Worm (Caenorhabditis elegans) whole organism, young adult: ENCODE results near the gene ins-37.

Experiments used
- B0035.1 ChIP-seq: sonication (generic microtip); optimal IDR thresholded peaks from 2 replicates; lab custom pipeline; 2016; ENCODE audit warnings: missing genetic modification characterization, mild to moderate bottlenecking, missing compliant biosample characterization, missing genotype, missing genetic modification reagents
- B0261.1 ChIP-seq: sonication (generic microtip); optimal IDR thresholded peaks from 2 replicates; lab custom pipeline; 2016; ENCODE audit warnings: mild to moderate bottlenecking, missing genetic modification characterization, moderate library complexity, missing compliant biosample characterization
- C17E4.6 ChIP-seq: fragments of 200-800 bp; sonication (Bioruptor generic); IDR thresholded peaks from 2 replicates; pipeline ENCODE4 v1.3.6; 2022; ENCODE audit warnings: missing genetic modification reagents, missing genetic modification characterization, missing compliant biosample characterization
- F22D6.2 ChIP-seq: sonication (generic microtip); optimal IDR thresholded peaks from 2 replicates; lab custom pipeline; 2016; ENCODE audit warnings: mild to moderate bottlenecking, missing genetic modification characterization, missing compliant biosample characterization
- F33H1.4 ChIP-seq: fragments of 200-800 bp; sonication (Bioruptor generic); IDR thresholded peaks from 2 replicates; pipeline ENCODE4 v1.3.6; 2022; ENCODE audit warnings: missing genetic modification reagents, missing genetic modification characterization, missing compliant biosample characterization
- F39B2.1 ChIP-seq: fragments of 200-800 bp; sonication (Bioruptor generic); IDR thresholded peaks from 2 replicates; pipeline ENCODE4 v1.3.6; 2022; ENCODE audit warnings: missing genetic modification reagents, missing genetic modification characterization, missing compliant biosample characterization
- Y53G8AR.9 ChIP-seq: fragments of 200-800 bp; sonication (Bioruptor generic); conservative IDR thresholded peaks from 2 replicates; pipeline ENCODE4 v1.3.6; 2022; ENCODE audit warnings: missing genetic modification reagents, missing genetic modification characterization, missing compliant biosample characterization
- ZK185.1 ChIP-seq: sonication (generic microtip); optimal IDR thresholded peaks from 2 replicates; lab custom pipeline; 2016; ENCODE audit warnings: mild to moderate bottlenecking, missing genetic modification characterization, missing compliant biosample characterization; ENCODE audit not compliant: poor library complexity, severe bottlenecking
- aptf-3 ChIP-seq: fragments of 200-800 bp; sonication (Bioruptor generic); IDR thresholded peaks from 2 replicates; pipeline ENCODE4 v1.3.6; 2022; ENCODE audit warnings: missing genetic modification characterization, missing compliant biosample characterization
- atf-7 ChIP-seq: sonication (generic microtip); optimal IDR thresholded peaks from 2 replicates; lab custom pipeline; 2017; ENCODE audit warnings: mild to moderate bottlenecking, missing genetic modification characterization, missing compliant biosample characterization
- ceh-27 ChIP-seq: fragments of 200-800 bp; sonication (Bioruptor generic); optimal IDR thresholded peaks from 2 replicates; lab custom pipeline; 2018; ENCODE audit warnings: mild to moderate bottlenecking, missing genetic modification characterization, moderate library complexity, missing compliant biosample characterization
- ceh-40 ChIP-seq: fragments of 200-800 bp; sonication (Bioruptor generic); IDR thresholded peaks from 2 replicates; pipeline ENCODE4 v1.3.6; 2022; ENCODE audit warnings: missing genetic modification characterization, missing compliant biosample characterization
- ceh-79 ChIP-seq: sonication (generic microtip); optimal IDR thresholded peaks from 2 replicates; lab custom pipeline; 2017; ENCODE audit warnings: mild to moderate bottlenecking, missing genetic modification characterization, missing compliant biosample characterization
- dpff-1 ChIP-seq: sonication (generic microtip); optimal IDR thresholded peaks from 2 replicates; lab custom pipeline; 2017; ENCODE audit warnings: mild to moderate bottlenecking, missing genetic modification characterization, missing compliant biosample characterization
- efl-1 ChIP-seq: fragments of 150-350 bp; optimal IDR thresholded peaks from 2 replicates; lab custom pipeline; 2014; ENCODE audit warnings: missing biosample characterization, missing genetic modification reagents, missing genetic modification characterization
- hlh-12 ChIP-seq: sonication (generic microtip); optimal IDR thresholded peaks from 2 replicates; lab custom pipeline; 2016; ENCODE audit warnings: missing genetic modification characterization, missing compliant biosample characterization
- hmg-1.2 ChIP-seq: fragments of 200-800 bp; sonication (Bioruptor generic); IDR thresholded peaks from 2 replicates; pipeline ENCODE4 v1.3.6; 2022; ENCODE audit warnings: missing genetic modification reagents, missing genetic modification characterization, missing compliant biosample characterization
- hrde-1 ChIP-seq: sonication (generic microtip); optimal IDR thresholded peaks from 2 replicates; lab custom pipeline; 2016; ENCODE audit warnings: missing genetic modification characterization, mild to moderate bottlenecking, missing compliant biosample characterization, moderate library complexity, missing genotype, missing genetic modification reagents, borderline replicate concordance
- let-526 ChIP-seq: fragments of 200-800 bp; sonication (Bioruptor generic); IDR thresholded peaks from 2 replicates; pipeline ENCODE4 v1.3.6; 2022; ENCODE audit warnings: missing genetic modification reagents, missing genetic modification characterization, missing compliant biosample characterization
- lin-26 ChIP-seq: fragments of 200-800 bp; sonication (Bioruptor generic); IDR thresholded peaks from 2 replicates; pipeline ENCODE4 v1.3.6; 2022; ENCODE audit warnings: missing genetic modification reagents, missing genetic modification characterization, missing compliant biosample characterization
- lin-35 ChIP-seq, 3 experiments: fragments of 150-350 bp in 2 of 3; sonication (generic microtip) in 1 of 3; optimal IDR thresholded peaks; 2 replicates each; lab custom pipeline; 2014 to 2018; ENCODE audit warnings: missing biosample characterization in 3 of 3, missing genetic modification characterization in 3 of 3, missing genetic modification reagents in 3 of 3
- lin-40 ChIP-seq: sonication (generic microtip); optimal IDR thresholded peaks from 2 replicates; lab custom pipeline; 2016; ENCODE audit warnings: missing genetic modification characterization, mild to moderate bottlenecking, missing compliant biosample characterization, missing genotype, missing genetic modification reagents
- lin-54 ChIP-seq: fragments of 200-800 bp; sonication (Bioruptor generic); optimal IDR thresholded peaks from 2 replicates; lab custom pipeline; 2018; ENCODE audit warnings: mild to moderate bottlenecking, missing genetic modification characterization, missing compliant biosample characterization
- lsl-1 ChIP-seq: fragments of 200-800 bp; sonication (Bioruptor generic); optimal IDR thresholded peaks from 2 replicates; lab custom pipeline; 2018; ENCODE audit warnings: mild to moderate bottlenecking, missing genetic modification characterization, moderate library complexity, missing compliant biosample characterization
- mcd-1 ChIP-seq: fragments of 200-800 bp; sonication (Bioruptor generic); IDR thresholded peaks from 2 replicates; pipeline ENCODE4 v1.3.6; 2022; ENCODE audit warnings: missing genetic modification reagents, missing genetic modification characterization, missing compliant biosample characterization
- mel-28 ChIP-seq: sonication (generic microtip); optimal IDR thresholded peaks from 2 replicates; lab custom pipeline; 2016; ENCODE audit warnings: borderline replicate concordance, mild to moderate bottlenecking, missing genetic modification characterization, missing compliant biosample characterization
- nfya-1 ChIP-seq: sonication (generic microtip); optimal IDR thresholded peaks from 2 replicates; lab custom pipeline; 2017; ENCODE audit warnings: antibody characterized with exemption, missing compliant biosample characterization, missing genetic modification characterization, borderline replicate concordance; ENCODE audit not compliant: insufficient read depth
- nfyb-1 ChIP-seq: fragments of 200-800 bp; sonication (Bioruptor generic); IDR thresholded peaks from 2 replicates; pipeline ENCODE4 v1.3.6; 2022; ENCODE audit warnings: missing genetic modification reagents, missing genetic modification characterization, missing compliant biosample characterization
- pbrm-1 ChIP-seq: fragments of 200-800 bp; sonication (Bioruptor generic); IDR thresholded peaks from 2 replicates; pipeline ENCODE4 v1.3.6; 2022; ENCODE audit warnings: missing genetic modification reagents, missing genetic modification characterization, missing compliant biosample characterization
- repo-1 ChIP-seq: sonication (generic microtip); optimal IDR thresholded peaks from 2 replicates; lab custom pipeline; 2017; ENCODE audit warnings: mild to moderate bottlenecking, missing genetic modification characterization, missing compliant biosample characterization
- sea-2 ChIP-seq: fragments of 200-800 bp; sonication (Bioruptor generic); IDR thresholded peaks from 2 replicates; pipeline ENCODE4 v1.3.6; 2022; ENCODE audit warnings: missing genetic modification characterization, missing compliant biosample characterization
- snpc-1.3 ChIP-seq: sonication (generic microtip); optimal IDR thresholded peaks from 2 replicates; lab custom pipeline; 2017; ENCODE audit warnings: missing genetic modification characterization, mild to moderate bottlenecking, missing compliant biosample characterization, antibody characterized with exemption, moderate library complexity, missing genotype, missing genetic modification reagents; ENCODE audit not compliant: insufficient read depth
- snpc-4 ChIP-seq, 5 experiments: fragments of 150-350 bp in 1 of 5; sonication (generic microtip) in 4 of 5; optimal IDR thresholded peaks; 2 replicates each; lab custom pipeline; 2014 to 2018; ENCODE audit warnings: missing genetic modification characterization in 5 of 5, missing biosample characterization in 3 of 5, antibody characterized with exemption in 2 of 5, mild to moderate bottlenecking in 2 of 5, missing compliant biosample characterization in 2 of 5, missing genotype in 2 of 5, moderate library complexity in 2 of 5, missing genetic modification reagents in 1 of 5
- sptf-2 ChIP-seq: fragments of 200-800 bp; sonication (Bioruptor generic); optimal IDR thresholded peaks from 2 replicates; lab custom pipeline; 2018; ENCODE audit warnings: mild to moderate bottlenecking, missing genetic modification characterization, missing compliant biosample characterization
- tbx-9 ChIP-seq: sonication (generic microtip); optimal IDR thresholded peaks from 2 replicates; lab custom pipeline; 2016; ENCODE audit warnings: borderline replicate concordance, missing genetic modification characterization, inconsistent platforms, missing compliant biosample characterization
- tlf-1 ChIP-seq: fragments of 200-800 bp; sonication (Bioruptor generic); optimal IDR thresholded peaks from 2 replicates; lab custom pipeline; 2018; ENCODE audit warnings: mild to moderate bottlenecking, missing genetic modification characterization, missing compliant biosample characterization
- unc-130 ChIP-seq: sonication (generic microtip); optimal IDR thresholded peaks from 2 replicates; lab custom pipeline; 2016; ENCODE audit warnings: missing genetic modification reagents, missing genetic modification characterization, missing compliant biosample characterization
- ztf-25 ChIP-seq: fragments of 200-800 bp; sonication (Bioruptor generic); IDR thresholded peaks from 2 replicates; pipeline ENCODE4 v1.3.6; 2022; ENCODE audit warnings: missing genetic modification reagents, missing genetic modification characterization, missing compliant biosample characterization
- ztf-26 ChIP-seq: sonication (generic microtip); optimal IDR thresholded peaks from 2 replicates; lab custom pipeline; 2017; ENCODE audit warnings: missing genetic modification characterization, missing compliant biosample characterization
- ztf-6 ChIP-seq: fragments of 200-800 bp; sonication (Bioruptor generic); IDR thresholded peaks from 2 replicates; pipeline ENCODE4 v1.3.6; 2022; ENCODE audit warnings: missing genetic modification reagents, missing genetic modification characterization, missing compliant biosample characterization

ins-37 gene

DNA sequence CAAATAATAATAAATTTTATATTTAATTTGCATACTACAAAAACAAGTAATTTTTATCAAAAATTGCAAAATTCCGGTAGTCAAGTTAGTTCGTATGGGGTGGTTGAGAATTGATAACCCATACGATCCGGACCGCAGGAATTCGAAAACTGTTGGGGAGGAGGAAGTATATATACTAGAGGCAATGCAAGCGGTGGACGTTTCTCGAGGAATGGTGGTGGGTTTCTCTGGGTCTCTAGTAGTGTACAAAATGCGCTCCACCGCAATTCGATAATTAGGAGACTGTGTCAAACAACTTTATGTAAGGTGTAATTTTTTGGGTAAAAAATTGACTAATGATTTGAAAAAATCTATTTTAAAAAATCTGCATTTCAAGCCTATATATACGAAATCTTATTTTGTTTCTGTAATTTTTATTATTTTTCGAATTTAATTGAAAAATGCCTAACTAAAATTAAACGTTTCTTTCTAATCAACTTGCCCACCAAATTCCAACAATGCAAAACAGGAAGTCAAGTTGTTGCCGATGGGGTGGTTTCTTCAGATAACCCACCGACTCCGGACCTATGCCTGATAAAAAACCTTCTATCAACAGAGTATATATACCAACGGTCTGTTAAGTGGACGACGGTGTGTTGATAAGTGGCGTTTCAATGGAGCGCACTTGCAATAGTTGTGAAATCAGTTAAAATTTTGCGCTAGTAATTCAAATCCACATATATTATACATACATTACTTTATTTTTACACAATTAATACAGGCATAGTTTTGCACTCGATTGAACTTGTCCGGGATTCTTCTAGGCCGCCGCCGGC lies 1.3 kb downstream of the ins-37 start (continued):
- TF ChIP-seq mel-28 (tag; lab: Kevin White, UChicago): peak; percentile 54
- TF ChIP-seq C17E4.6 (GFP tag; lab: Robert Waterston, UW): no peak
- TF ChIP-seq snpc-1.3 (tag; lab: Kevin White, UChicago): peak; percentile 41
- TF ChIP-seq hmg-1.2 (GFP tag; lab: Robert Waterston, UW): peak; percentile 80
- no peak for TF ChIP-seq ceh-40 (GFP tag; lab: Robert Waterston, UW)
- TF ChIP-seq B0261.1: peak; percentile 78
- peak; percentile 77 for TF ChIP-seq repo-1 (tag; lab: Kevin White, UChicago)
- TF ChIP-seq tbx-9 (tag; lab: Kevin White, UChicago): no peak
- TF ChIP-seq ztf-25: 0 out of 2 replicates have a peak, but pooled peaks have one; percentile 44
- peak; percentile 97 for TF ChIP-seq snpc-4 (GFP tag; optimal IDR thresholded peaks at IDR 0.05; lab: Kevin White, UChicago)
- TF ChIP-seq snpc-4 (tag; optimal IDR thresholded peaks at IDR 0.05; lab: Kevin White, UChicago): peak; percentile 98 to 100 (median 100)
- peak; percentile 80 for TF ChIP-seq ceh-27
- TF ChIP-seq lin-26: peak; percentile 83
- peak; percentile 66 for TF ChIP-seq atf-7 (tag; lab: Kevin White, UChicago)
- TF ChIP-seq Y53G8AR.9 (GFP tag; lab: Robert Waterston, UW): peak; percentile 80
- no peak for TF ChIP-seq hrde-1 (tag; lab: Kevin White, UChicago)
- TF ChIP-seq nfyb-1 (GFP tag; lab: Robert Waterston, UW): peak; percentile 92
- TF ChIP-seq ZK185.1 (tag; lab: Kevin White, UChicago): peak; percentile 89
- TF ChIP-seq lin-35 (GFP tag; optimal IDR thresholded peaks at IDR 0.05; lab: Kevin White, UChicago): peak in 1 of 3 experiments; percentile 87
- TF ChIP-seq pbrm-1 (GFP tag; lab: Robert Waterston, UW): peak; percentile 71
- peak; percentile 90 for TF ChIP-seq mcd-1
- no peak for TF ChIP-seq ceh-79
- TF ChIP-seq lsl-1: peak; percentile 5
- TF ChIP-seq nfya-1: no peak
- TF ChIP-seq F39B2.1 (GFP tag; lab: Robert Waterston, UW): no peak
- TF ChIP-seq sea-2: no peak
- TF ChIP-seq B0035.1 (tag; lab: Kevin White, UChicago): peak; percentile 33
- TF ChIP-seq let-526: peak; percentile 55; the same call in 1 of the 2 replicates
- TF ChIP-seq sptf-2 (GFP tag; lab: Kevin White, UChicago): no peak
- no peak for TF ChIP-seq efl-1
- peak; percentile 45 for TF ChIP-seq dpff-1 (tag; lab: Kevin White, UChicago)
- TF ChIP-seq lin-40 (tag; lab: Kevin White, UChicago): peak; percentile 96
- TF ChIP-seq ztf-26 (tag; lab: Kevin White, UChicago): peak; percentile 86
- peak; percentile 76 for TF ChIP-seq lin-54 (GFP tag; lab: Kevin White, UChicago)
- peak; percentile 40 for TF ChIP-seq tlf-1 (GFP tag; lab: Kevin White, UChicago)
- TF ChIP-seq aptf-3 (GFP tag; lab: Robert Waterston, UW): 0 out of 2 replicates have a peak, but pooled peaks have one; percentile 32
- TF ChIP-seq hlh-12 (tag; lab: Kevin White, UChicago): no peak
- peak; percentile 16 for TF ChIP-seq unc-130
- peak; percentile 66 for TF ChIP-seq F22D6.2 (tag; lab: Kevin White, UChicago)
- TF ChIP-seq F33H1.4: peak; percentile 24; the same call in 1 of the 2 replicates
- TF ChIP-seq ztf-6: 0 out of 2 replicates have a peak, but pooled peaks have one; percentile 38
- TF ChIP-seq, all 124 proteins: peak for 79
